Fruit fly (Drosophila melanogaster) whole organism, prepupa: ENCODE data around the gene CG43312.

Experiments used
- Blimp-1 ChIP-seq: fragments of 200-800 bp; sonication (Bioruptor generic); optimal IDR thresholded peaks from 3 replicates; lab custom pipeline; 2017; ENCODE audit warnings: missing biosample characterization, missing genetic modification characterization, mild to moderate bottlenecking, moderate library complexity, missing genetic modification reagents
- CG10631 ChIP-seq: fragments of 200-800 bp; sonication (Bioruptor generic); optimal IDR thresholded peaks from 2 replicates; lab custom pipeline; 2016; ENCODE audit warnings: missing biosample characterization, missing genetic modification characterization
- CG10669 ChIP-seq: fragments of 200-800 bp; sonication (Bioruptor generic); optimal IDR thresholded peaks from 3 replicates; lab custom pipeline; 2018; ENCODE audit warnings: missing biosample characterization, mild to moderate bottlenecking, missing genetic modification characterization, moderate library complexity
- CG11294 ChIP-seq: fragments of 200-800 bp; sonication (Bioruptor generic); IDR thresholded peaks from 2 replicates; pipeline ENCODE4 v1.3.6; 2022; ENCODE audit warnings: missing biosample characterization, missing genetic modification characterization
- CG15336 ChIP-seq: fragments of 200-800 bp; sonication (Bioruptor generic); IDR thresholded peaks from 2 replicates; pipeline ENCODE4 v1.3.6; 2022; ENCODE audit warnings: missing biosample characterization, missing genetic modification characterization
- CG16779 ChIP-seq: fragments of 200-800 bp; sonication (Bioruptor generic); optimal IDR thresholded peaks from 3 replicates; lab custom pipeline; 2017; ENCODE audit warnings: missing biosample characterization, mild to moderate bottlenecking, missing genetic modification characterization
- CG31627 ChIP-seq: fragments of 200-800 bp; sonication (Bioruptor generic); optimal IDR thresholded peaks from 3 replicates; lab custom pipeline; 2016; ENCODE audit warnings: missing biosample characterization, missing genetic modification characterization
- CG32006 ChIP-seq: fragments of 200-800 bp; sonication (Bioruptor generic); optimal IDR thresholded peaks from 3 replicates; lab custom pipeline; 2017; ENCODE audit warnings: missing biosample characterization, mild to moderate bottlenecking, missing genetic modification characterization
- CG34406 ChIP-seq: fragments of 200-800 bp; sonication (Bioruptor generic); optimal IDR thresholded peaks from 3 replicates; lab custom pipeline; 2016; ENCODE audit warnings: missing biosample characterization, missing genetic modification characterization
- CG3919 ChIP-seq: fragments of 200-800 bp; sonication (Bioruptor generic); optimal IDR thresholded peaks from 3 replicates; lab custom pipeline; 2016; ENCODE audit warnings: missing biosample characterization, missing genetic modification characterization
- CG4318 ChIP-seq: fragments of 200-800 bp; sonication (Bioruptor generic); optimal IDR thresholded peaks from 3 replicates; lab custom pipeline; 2017; ENCODE audit warnings: missing biosample characterization, mild to moderate bottlenecking, missing genetic modification characterization
- CG6163 ChIP-seq: fragments of 200-800 bp; sonication (Bioruptor generic); IDR thresholded peaks from 3 replicates; pipeline ENCODE4 v1.3.6; 2022; ENCODE audit warnings: missing biosample characterization, missing genetic modification characterization
- CG6808 ChIP-seq: fragments of 200-800 bp; sonication (Bioruptor generic); optimal IDR thresholded peaks from 3 replicates; lab custom pipeline; 2017; ENCODE audit warnings: missing biosample characterization, missing genetic modification characterization, mild to moderate bottlenecking, moderate library complexity, missing genetic modification reagents
- CG6854 ChIP-seq: fragments of 200-800 bp; sonication (Bioruptor generic); optimal IDR thresholded peaks from 2 replicates; lab custom pipeline; 2017; ENCODE audit warnings: missing biosample characterization, mild to moderate bottlenecking, missing genetic modification characterization
- CG7368 ChIP-seq: fragments of 200-800 bp; sonication (Bioruptor generic); optimal IDR thresholded peaks from 3 replicates; lab custom pipeline; 2016; ENCODE audit warnings: missing biosample characterization, missing genetic modification characterization
- CG8319 ChIP-seq: fragments of 200-800 bp; sonication (Bioruptor generic); optimal IDR thresholded peaks from 3 replicates; lab custom pipeline; 2016; ENCODE audit warnings: missing biosample characterization, missing genetic modification characterization
- CG8632 ChIP-seq: fragments of 200-800 bp; sonication (Bioruptor generic); optimal IDR thresholded peaks from 3 replicates; lab custom pipeline; 2016; ENCODE audit warnings: missing biosample characterization, missing genetic modification characterization
- CG9139 ChIP-seq: fragments of 200-800 bp; sonication (Bioruptor generic); optimal IDR thresholded peaks from 3 replicates; lab custom pipeline; 2017; ENCODE audit warnings: missing biosample characterization, mild to moderate bottlenecking, missing genetic modification characterization
- Eip75B ChIP-seq: fragments of 200-800 bp; sonication (Bioruptor generic); optimal IDR thresholded peaks from 3 replicates; lab custom pipeline; 2016; ENCODE audit warnings: missing biosample characterization, missing genetic modification characterization
- Eip93F ChIP-seq: fragments of 200-800 bp; sonication (Bioruptor generic); optimal IDR thresholded peaks from 2 replicates; lab custom pipeline; 2016; ENCODE audit warnings: missing biosample characterization, mild to moderate bottlenecking, missing genetic modification characterization
- Ets21C ChIP-seq: fragments of 200-800 bp; sonication (Bioruptor generic); optimal IDR thresholded peaks from 3 replicates; lab custom pipeline; 2016; ENCODE audit warnings: missing biosample characterization, missing genetic modification characterization
- Ets96B ChIP-seq: fragments of 200-800 bp; optimal IDR thresholded peaks from 2 replicates; lab custom pipeline; 2019; ENCODE audit warnings: missing biosample characterization, mild to moderate bottlenecking, missing genetic modification characterization, moderate library complexity
- Gug ChIP-seq: fragments of 200-800 bp; sonication (Bioruptor generic); IDR thresholded peaks from 2 replicates; pipeline ENCODE4 v1.3.6; 2022; ENCODE audit warnings: missing biosample characterization, missing genetic modification characterization
- Hr38 ChIP-seq: sonication (Bioruptor generic); optimal IDR thresholded peaks from 2 replicates; lab custom pipeline; 2016; ENCODE audit warnings: missing biosample characterization, missing genetic modification characterization
- Hr4 ChIP-seq: fragments of 200-800 bp; sonication (Bioruptor generic); optimal IDR thresholded peaks from 3 replicates; lab custom pipeline; 2016; ENCODE audit warnings: missing biosample characterization, missing genetic modification characterization
- Lpt ChIP-seq: fragments of 200-800 bp; sonication (Bioruptor generic); optimal IDR thresholded peaks from 3 replicates; lab custom pipeline; 2016; ENCODE audit warnings: missing biosample characterization, missing genetic modification characterization
- Met ChIP-seq: fragments of 200-800 bp; sonication (Bioruptor generic); optimal IDR thresholded peaks from 3 replicates; lab custom pipeline; 2016; ENCODE audit warnings: missing biosample characterization, missing genetic modification characterization
- OdsH ChIP-seq: fragments of 200-800 bp; sonication (Bioruptor generic); optimal IDR thresholded peaks from 3 replicates; lab custom pipeline; 2016; ENCODE audit warnings: missing biosample characterization, missing genetic modification characterization
- Smox ChIP-seq: fragments of 200-800 bp; sonication (Bioruptor generic); optimal IDR thresholded peaks from 3 replicates; lab custom pipeline; 2016; ENCODE audit warnings: missing biosample characterization, missing genetic modification characterization
- Sox102F ChIP-seq: fragments of 200-800 bp; sonication (Bioruptor generic); optimal IDR thresholded peaks from 2 replicates; lab custom pipeline; 2016; ENCODE audit warnings: missing biosample characterization, mild to moderate bottlenecking, missing genetic modification characterization
- Sox14 ChIP-seq: fragments of 200-800 bp; sonication (Bioruptor generic); optimal IDR thresholded peaks from 3 replicates; lab custom pipeline; 2016; ENCODE audit warnings: missing biosample characterization, missing genetic modification characterization
- achi ChIP-seq: fragments of 200-800 bp; sonication (Bioruptor generic); optimal IDR thresholded peaks from 3 replicates; lab custom pipeline; 2016; ENCODE audit warnings: missing biosample characterization, missing genetic modification characterization
- dac ChIP-seq: fragments of 200-800 bp; sonication (Bioruptor generic); optimal IDR thresholded peaks from 2 replicates; lab custom pipeline; 2017; ENCODE audit warnings: missing biosample characterization, mild to moderate bottlenecking, missing genetic modification characterization
- dsx ChIP-seq: fragments of 200-800 bp; optimal IDR thresholded peaks from 3 replicates; lab custom pipeline; 2019; ENCODE audit warnings: missing biosample characterization, mild to moderate bottlenecking, missing genetic modification characterization, moderate library complexity; ENCODE audit not compliant: poor library complexity, severe bottlenecking
- eg ChIP-seq: fragments of 200-800 bp; sonication (Bioruptor generic); IDR thresholded peaks from 3 replicates; pipeline ENCODE4 v1.3.6; 2022; ENCODE audit warnings: missing biosample characterization, missing genetic modification characterization
- esn ChIP-seq: fragments of 200-800 bp; sonication (Bioruptor generic); optimal IDR thresholded peaks from 2 replicates; lab custom pipeline; 2016; ENCODE audit warnings: missing biosample characterization, mild to moderate bottlenecking, missing genetic modification characterization, moderate library complexity
- fd59A ChIP-seq: fragments of 200-800 bp; sonication (Bioruptor generic); optimal IDR thresholded peaks from 2 replicates; lab custom pipeline; 2017; ENCODE audit warnings: missing biosample characterization, mild to moderate bottlenecking, missing genetic modification characterization, missing genetic modification reagents
- fd85E ChIP-seq: fragments of 200-800 bp; sonication (Bioruptor generic); optimal IDR thresholded peaks from 3 replicates; lab custom pipeline; 2016; ENCODE audit warnings: missing biosample characterization, missing genetic modification characterization
- fkh ChIP-seq: fragments of 200-800 bp; sonication (Bioruptor generic); optimal IDR thresholded peaks from 3 replicates; lab custom pipeline; 2017; ENCODE audit warnings: missing biosample characterization, mild to moderate bottlenecking, missing genetic modification characterization, moderate library complexity
- lz ChIP-seq: fragments of 200-800 bp; sonication (Bioruptor generic); optimal IDR thresholded peaks from 3 replicates; lab custom pipeline; 2016; ENCODE audit warnings: missing biosample characterization, missing genetic modification characterization
- net ChIP-seq: fragments of 200-800 bp; sonication (Bioruptor generic); optimal IDR thresholded peaks from 3 replicates; lab custom pipeline; 2016; ENCODE audit warnings: missing biosample characterization, missing genetic modification characterization
- pdm3 ChIP-seq: fragments of 200-800 bp; sonication (Bioruptor generic); optimal IDR thresholded peaks from 3 replicates; lab custom pipeline; 2016; ENCODE audit warnings: missing biosample characterization, missing genetic modification characterization
- salr ChIP-seq, 2 experiments: fragments of 200-800 bp; sonication (Bioruptor generic); optimal IDR thresholded peaks; 3 replicates each; lab custom pipeline; 2016 to 2018; ENCODE audit warnings: missing biosample characterization in 2 of 2, missing genetic modification characterization in 2 of 2, mild to moderate bottlenecking in 1 of 2
- spab ChIP-seq: fragments of 200-800 bp; sonication (Bioruptor generic); optimal IDR thresholded peaks from 2 replicates; lab custom pipeline; 2017; ENCODE audit warnings: missing biosample characterization, mild to moderate bottlenecking, missing genetic modification characterization, missing genetic modification reagents
- ss ChIP-seq, 2 experiments: fragments of 200-800 bp; sonication (Bioruptor generic); optimal IDR thresholded peaks; 2 replicates in 1 of 2; 3 replicates in 1 of 2; lab custom pipeline; 2017 to 2018; ENCODE audit warnings: mild to moderate bottlenecking in 2 of 2, missing biosample characterization in 2 of 2, missing genetic modification characterization in 2 of 2, moderate library complexity in 1 of 2
- svp ChIP-seq: fragments of 200-800 bp; sonication (Bioruptor generic); peaks from one replicate; lab custom pipeline; 2016; ENCODE audit warnings: missing biosample characterization, missing genetic modification characterization
- topi ChIP-seq: fragments of 200-800 bp; sonication (Bioruptor generic); optimal IDR thresholded peaks from 3 replicates; lab custom pipeline; 2016; ENCODE audit warnings: missing biosample characterization, missing genetic modification characterization
- vri ChIP-seq: fragments of 200-800 bp; sonication (Bioruptor generic); optimal IDR thresholded peaks from 3 replicates; lab custom pipeline; 2016; ENCODE audit warnings: missing biosample characterization, mild to moderate bottlenecking, missing genetic modification characterization

Gene CG43312

dm6 chr3L:22460918-22461634, 40.3 kb upstream of the CG43312 start, which contains the start of gene laza (continued):
- TF ChIP-seq Sox102F (GFP tag; lab: Kevin White, UChicago) (no peak), Blimp-1 (no peak), Smox (GFP tag; lab: Kevin White, UChicago) (no peak), achi (GFP tag; lab: Kevin White, UChicago) (peak; percentile 5), dsx (GFP tag; lab: Kevin White, UChicago) (peak; percentile 77), net (GFP tag; lab: Kevin White, UChicago) (no peak), Hr4 (no peak), CG9139 (no peak), Met (GFP tag; lab: Kevin White, UChicago) (no peak), esn (GFP tag; lab: Kevin White, UChicago) (no peak), Ets21C (GFP tag; lab: Kevin White, UChicago) (no peak), CG7368 (GFP tag; lab: Kevin White, UChicago) (no peak), CG8632 (GFP tag; lab: Kevin White, UChicago) (peak; percentile 27), CG32006 (GFP tag; lab: Kevin White, UChicago) (peak; percentile 36), fkh (GFP tag; lab: Kevin White, UChicago) (peak; percentile 41), salr (GFP tag; optimal IDR thresholded peaks at IDR 0.05; lab: Kevin White, UChicago) (peak in 1 of 2 experiments; percentile 9), CG11294 (GFP tag; lab: Robert Waterston, UW) (no peak), Eip93F (GFP tag; lab: Kevin White, UChicago) (no peak), CG8319 (GFP tag; lab: Kevin White, UChicago) (no peak), Ets96B (peak; percentile 42), OdsH (GFP tag; lab: Kevin White, UChicago) (peak; percentile 34), spab (GFP tag; lab: Kevin White, UChicago) (no peak), dac (GFP tag; lab: Kevin White, UChicago) (no peak), eg (GFP tag; lab: Robert Waterston, UW) (no peak), CG4318 (GFP tag; lab: Kevin White, UChicago) (no peak), CG3919 (GFP tag; lab: Kevin White, UChicago) (no peak), topi (no peak), pdm3 (GFP tag; lab: Kevin White, UChicago) (no peak), CG6854 (GFP tag; lab: Kevin White, UChicago) (no peak), CG6808 (no peak), Lpt (GFP tag; lab: Kevin White, UChicago) (no peak), Hr38 (GFP tag; lab: Kevin White, UChicago) (no peak), Eip75B (GFP tag; lab: Kevin White, UChicago) (no peak), CG10669 (GFP tag; lab: Kevin White, UChicago) (no peak), Gug (GFP tag; lab: Robert Waterston, UW) (no peak), vri (no peak), CG16779 (no peak), lz (GFP tag; lab: Kevin White, UChicago) (no peak), fd85E (GFP tag; lab: Kevin White, UChicago) (no peak)

- TF ChIP-seq CG32006 (GFP tag; lab: Kevin White, UChicago) (no peak), CG7368 (GFP tag; lab: Kevin White, UChicago) (no peak), Sox14 (GFP tag; lab: Kevin White, UChicago) (no peak), esn (GFP tag; lab: Kevin White, UChicago) (no peak), CG10631 (GFP tag; lab: Kevin White, UChicago) (no peak), CG34406 (no peak), CG15336 (GFP tag; lab: Robert Waterston, UW) (no peak), fd85E (GFP tag; lab: Kevin White, UChicago) (no peak), net (GFP tag; lab: Kevin White, UChicago) (no peak), achi (GFP tag; lab: Kevin White, UChicago) (no peak), Ets96B (no peak), spab (GFP tag; lab: Kevin White, UChicago) (no peak), CG4318 (GFP tag; lab: Kevin White, UChicago) (no peak), Smox (GFP tag; lab: Kevin White, UChicago) (no peak), svp (peak; percentile 87), CG31627 (GFP tag; lab: Kevin White, UChicago) (no peak), CG6808 (no peak), fd59A (GFP tag; lab: Kevin White, UChicago) (no peak), fkh (GFP tag; lab: Kevin White, UChicago) (peak; percentile 28), CG6163 (peak; percentile 28; the same call in 1 of the 3 replicates), ss (GFP tag; optimal IDR thresholded peaks at IDR 0.05; lab: Kevin White, UChicago) (peak in 1 of 2 experiments; percentile 1)
Observed at dm6 chr3L:22463412-22463811, 38.0 kb upstream of the CG43312 start.
